Fruit fly (Drosophila melanogaster): ENCODE measurements around the gene CG34161.

The CG34161 gene

DNA sequence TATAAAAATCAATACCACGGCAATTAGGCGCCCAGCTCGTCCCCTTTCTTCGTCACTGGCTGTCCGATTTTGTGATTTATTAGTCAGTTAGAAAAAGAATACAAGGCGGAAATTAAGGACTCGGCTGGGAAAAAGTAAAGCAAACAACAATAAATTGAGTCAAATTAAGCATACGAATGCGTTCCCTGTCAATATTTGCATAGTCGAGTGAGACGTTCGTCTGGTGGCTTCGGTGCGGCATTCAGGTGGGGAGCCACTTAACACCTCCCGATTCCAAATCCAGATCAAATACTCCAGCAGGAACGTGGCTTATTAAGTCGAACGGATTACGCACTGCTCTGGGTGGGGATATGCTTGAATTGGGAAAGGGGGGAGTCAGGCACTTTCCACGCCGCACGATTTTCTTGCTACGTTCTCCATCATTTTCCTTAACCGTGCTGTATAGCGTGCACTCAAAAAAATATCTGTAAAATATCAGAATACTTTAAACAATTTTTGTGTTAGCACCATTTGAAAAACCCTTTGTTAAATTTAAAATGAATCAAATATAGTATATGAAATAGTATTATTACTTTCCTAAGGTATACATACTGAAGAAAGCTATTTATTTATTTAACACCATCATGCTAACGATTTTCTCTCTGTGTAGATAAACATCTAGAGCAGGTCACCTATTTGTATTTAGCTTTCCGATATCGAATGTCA lies 38.3 kb downstream of the CG34161 start (continued):
- TF ChIP-seq CG12391 (tag; optimal IDR thresholded peaks at IDR 0.05) (peak; percentile 80), YL-1 (GFP tag; optimal IDR thresholded peaks at IDR 0.05) (no peak), dysf (GFP tag; IDR thresholded peaks at IDR 0.05) (peak; percentile 14; the same call in 1 of the 3 replicates), CG6254 (GFP tag; optimal IDR thresholded peaks at IDR 0.05) (peak; percentile 34), CG7745 (tag; optimal IDR thresholded peaks at IDR 0.05) (peak; percentile 81), ERR (GFP tag; optimal IDR thresholded peaks at IDR 0.05) (no peak), Aef1 (GFP tag; IDR thresholded peaks at IDR 0.05) (no peak), CG15073 (GFP tag; optimal IDR thresholded peaks at IDR 0.05) (no peak), CG10462 (GFP tag; optimal IDR thresholded peaks at IDR 0.05) (no peak), onecut (GFP tag; IDR thresholded peaks at IDR 0.05) (0 out of 2 replicates have a peak, but pooled peaks have one; percentile 9), kni (GFP tag; optimal IDR thresholded peaks at IDR 0.05) (peak; percentile 43), Opbp (GFP tag; IDR thresholded peaks at IDR 0.05; ENCODE audit: partially characterized antibody) (no peak), CG10543 (GFP tag; optimal IDR thresholded peaks at IDR 0.05) (no peak), Pdp1 (GFP tag; optimal IDR thresholded peaks at IDR 0.05) (no peak), toy (GFP tag; IDR thresholded peaks at IDR 0.05) (no peak), CG33557 (GFP tag; optimal IDR thresholded peaks at IDR 0.05) (peak; percentile 47), CG13894 (tag; optimal IDR thresholded peaks at IDR 0.05) (no peak), CG9215 (GFP tag; IDR thresholded peaks at IDR 0.05) (no peak), CG42726 (GFP tag; IDR thresholded peaks at IDR 0.05; ENCODE audit: partially characterized antibody) (no peak), seq (GFP tag; IDR thresholded peaks at IDR 0.05) (no peak), nerfin-2 (GFP tag; IDR thresholded peaks at IDR 0.05; ENCODE audit: partially characterized antibody) (no peak), CG15696 (tag; optimal IDR thresholded peaks at IDR 0.05) (peak; percentile 40), Sry-β (GFP tag; optimal IDR thresholded peaks at IDR 0.05) (no peak), amos (GFP tag; IDR thresholded peaks at IDR 0.05; ENCODE audit: partially characterized antibody) (no peak), Antp (GFP tag; optimal IDR thresholded peaks at IDR 0.05) (no peak), unc-4 (GFP tag; IDR thresholded peaks at IDR 0.05; ENCODE audit: partially characterized antibody) (no peak), CG33213 (GFP tag; optimal IDR thresholded peaks at IDR 0.05) (no peak), CG7928 (GFP tag; optimal IDR thresholded peaks at IDR 0.05) (no peak), stc (GFP tag; IDR thresholded peaks at IDR 0.05) (peak; percentile 19; the same call in 1 of the 2 replicates), sim (GFP tag; IDR thresholded peaks at IDR 0.05) (no peak), dpn (GFP tag; optimal IDR thresholded peaks at IDR 0.05) (peak in 1 of 2 experiments; percentile 47), D19A (tag; optimal IDR thresholded peaks at IDR 0.05) (peak; percentile 44), CG14965 (GFP tag; optimal IDR thresholded peaks at IDR 0.05; ENCODE audit: borderline replicate concordance) (no peak), CG14710 (tag; optimal IDR thresholded peaks at IDR 0.05) (peak; percentile 77), CG30403 (GFP tag; optimal IDR thresholded peaks at IDR 0.05) (peak; percentile 53), Sox102F (GFP tag; optimal IDR thresholded peaks at IDR 0.05) (peak; percentile 81), peb (GFP tag; IDR thresholded peaks at IDR 0.05) (peak; percentile 15; the same call in 1 of the 2 replicates), B-H1 (GFP tag; IDR thresholded peaks at IDR 0.05) (no peak), sna (GFP tag; IDR thresholded peaks at IDR 0.05; ENCODE audit: partially characterized antibody) (no peak), twi (tag; optimal IDR thresholded peaks at IDR 0.05) (peak; percentile 18), CG6813 (GFP tag; optimal IDR thresholded peaks at IDR 0.05) (no peak), row (GFP tag; IDR thresholded peaks at IDR 0.05) (no peak; the same call in 1 of the 3 replicates), Atf3 (GFP tag; optimal IDR thresholded peaks at IDR 0.05) (no peak), maf-S (GFP tag; optimal IDR thresholded peaks at IDR 0.05) (no peak), az2 (GFP tag; optimal IDR thresholded peaks at IDR 0.05) (peak; percentile 35), CG2712 (tag; optimal IDR thresholded peaks at IDR 0.05) (peak; percentile 85), Nf-YA (GFP tag; IDR thresholded peaks at IDR 0.05) (no peak), GATAe (GFP tag; conservative IDR thresholded peaks at IDR 0.05) (no peak), Lim3 (GFP tag; IDR thresholded peaks at IDR 0.05) (no peak)

Data from whole organism, embryonic.